Worm (Caenorhabditis elegans) whole organism, dauer: Measurements from ENCODE around the gene cdh-12.

Experiments
- unc-62 ChIP-seq: sonication (generic microtip); optimal IDR thresholded peaks from 2 replicates; lab custom pipeline; 2017; ENCODE audit warnings: missing biosample characterization, missing genetic modification reagents, missing genetic modification characterization

cdh-12 gene

DNA sequence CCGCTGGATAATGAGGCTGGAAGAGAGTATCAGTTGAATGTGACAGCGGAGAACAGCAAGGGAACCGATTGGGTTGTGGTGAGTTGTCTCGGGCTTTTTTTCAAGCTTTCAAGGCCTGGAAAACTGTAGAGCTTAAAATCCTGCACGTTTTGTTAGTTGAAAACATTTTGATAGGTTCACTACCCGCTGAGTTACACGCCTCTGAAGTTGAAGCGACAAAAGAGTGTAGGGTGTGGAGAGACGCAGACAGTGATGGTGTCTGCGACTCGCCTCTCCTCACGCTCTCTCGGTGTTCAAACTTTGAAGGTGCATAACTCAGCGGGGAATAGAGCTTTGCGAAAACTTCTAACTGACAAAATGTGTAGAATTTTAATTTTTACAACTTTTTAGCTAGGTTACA, 21.5 kb downstream of the cdh-12 start:
- TF ChIP-seq unc-62: no peak

DNA sequence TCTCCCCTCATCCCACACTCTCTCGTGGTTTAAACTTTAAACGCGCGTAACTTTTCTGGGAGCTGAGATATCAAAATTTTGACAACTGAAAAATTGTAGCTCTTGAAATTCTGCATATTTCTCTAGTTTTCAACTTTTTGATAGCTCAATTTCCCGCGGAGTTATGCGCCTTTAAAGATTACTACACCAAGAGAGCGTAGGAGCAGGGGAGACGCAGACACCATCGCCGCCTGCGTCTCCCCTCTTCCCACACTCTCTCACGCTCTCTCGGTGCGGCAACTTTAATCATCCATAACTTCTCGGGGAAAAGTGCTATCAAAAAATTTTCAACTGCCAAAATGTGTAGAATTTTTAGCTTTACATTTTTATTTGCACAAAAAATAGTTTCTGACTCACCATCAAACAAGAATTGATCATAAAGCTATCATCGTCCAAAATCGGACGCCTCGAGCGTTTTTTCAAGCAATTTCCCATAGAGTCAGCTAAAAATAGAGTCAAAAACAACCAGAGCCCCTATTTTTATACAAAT, 24.3 kb downstream of the cdh-12 start, which contains the start of gene eak-3:
Gene eak-3, minus strand, starts transcription at position 479 of the 529 bp plus-strand sequence.
- no peak for TF ChIP-seq unc-62

DNA sequence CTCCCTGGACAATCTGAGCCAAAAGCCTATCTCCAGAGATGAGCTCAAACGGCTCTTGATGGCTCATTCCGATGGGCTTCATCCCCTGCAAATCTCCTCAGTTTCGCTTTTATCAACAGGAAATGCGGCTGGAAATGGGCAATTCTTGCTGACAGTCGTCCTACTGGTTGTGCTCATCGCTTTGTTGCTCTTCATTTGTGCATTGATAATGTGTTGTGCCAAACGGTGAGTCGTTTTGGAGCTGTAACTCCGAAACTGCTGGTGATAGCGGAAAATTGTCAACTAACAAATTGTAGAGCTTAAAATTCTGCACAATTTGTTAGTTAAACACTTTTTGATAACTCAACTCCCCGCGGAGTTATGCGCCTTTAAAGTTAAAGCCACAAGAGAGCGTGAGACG, 27.2 kb downstream of the cdh-12 start:
- TF ChIP-seq unc-62: no peak

DNA sequence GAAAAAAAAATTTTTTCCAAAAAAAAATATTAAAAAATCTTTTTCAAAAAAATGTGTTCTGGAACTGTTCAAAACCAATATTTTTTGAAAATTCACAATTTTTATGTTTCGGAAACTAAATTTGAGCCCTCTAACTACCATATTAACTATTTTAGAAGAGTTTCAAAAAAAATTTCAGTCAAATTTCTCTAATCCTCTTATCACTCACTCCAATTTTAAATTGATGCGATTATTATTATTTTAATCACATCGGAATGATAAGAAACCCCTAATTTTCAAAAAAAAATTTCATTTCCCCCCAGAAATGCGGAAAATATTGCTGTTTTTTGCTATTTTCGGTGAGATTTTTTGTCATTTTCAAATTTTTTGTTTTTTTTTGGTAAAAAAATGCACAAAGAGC, 29.9 kb downstream of the cdh-12 start, which contains the start of gene nspg-8:
Gene nspg-8, plus strand, starts transcription at position 301 of the 400 bp plus-strand sequence.
- no peak for TF ChIP-seq unc-62

DNA sequence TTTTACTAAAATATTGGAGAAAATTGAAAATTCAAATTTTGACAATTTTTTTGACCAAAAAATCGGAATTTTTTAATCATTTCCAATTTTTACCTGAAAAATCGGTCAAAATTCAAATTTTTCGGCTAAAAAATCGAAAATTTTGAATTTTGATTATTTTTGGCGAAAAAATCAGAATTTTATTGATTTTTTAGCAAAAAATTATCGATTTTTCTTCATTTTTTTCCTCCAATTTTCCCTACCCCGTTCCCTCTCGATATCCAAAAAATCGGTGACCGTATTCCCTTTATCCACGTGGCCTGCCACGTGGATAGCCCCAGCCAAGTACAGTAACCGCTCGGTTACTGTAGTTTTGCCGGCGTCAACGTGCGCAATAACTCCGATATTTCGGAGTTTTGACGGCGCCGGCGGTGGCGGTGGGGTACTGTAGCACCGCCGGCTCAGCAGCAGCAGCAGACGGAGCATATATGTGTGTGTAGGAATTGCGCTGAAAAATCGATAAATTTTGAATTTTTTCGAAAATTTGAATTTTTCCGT, 41.5 kb downstream of the cdh-12 start, which contains the start of gene Y119D3B.14:
Gene Y119D3B.14, minus strand, starts transcription at position 487 of the 537 bp plus-strand sequence.
- TF ChIP-seq unc-62: no peak

DNA sequence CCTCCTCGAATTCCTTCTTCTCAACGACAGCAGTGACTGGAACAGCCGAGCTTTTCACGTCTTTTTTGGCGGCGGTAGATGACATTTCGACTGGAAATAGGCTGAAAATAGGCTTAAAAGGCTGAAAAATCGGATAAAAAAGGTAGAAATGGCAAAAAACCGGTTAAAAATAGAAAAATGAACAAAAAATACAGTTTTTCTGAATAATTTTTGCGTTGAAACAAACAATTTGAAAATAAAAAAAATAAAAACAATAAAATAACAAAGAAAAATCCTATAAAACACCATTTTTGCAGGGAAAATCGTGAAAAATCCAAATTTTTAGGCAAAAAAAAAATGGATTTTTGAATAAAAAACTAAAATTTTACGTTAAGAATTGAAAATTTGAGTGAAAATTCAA, 44.3 kb downstream of the cdh-12 start, which contains the start of gene dss-1:
Gene dss-1, minus strand, starts transcription at position 101 of the 400 bp plus-strand sequence.
- TF ChIP-seq unc-62: no peak

DNA sequence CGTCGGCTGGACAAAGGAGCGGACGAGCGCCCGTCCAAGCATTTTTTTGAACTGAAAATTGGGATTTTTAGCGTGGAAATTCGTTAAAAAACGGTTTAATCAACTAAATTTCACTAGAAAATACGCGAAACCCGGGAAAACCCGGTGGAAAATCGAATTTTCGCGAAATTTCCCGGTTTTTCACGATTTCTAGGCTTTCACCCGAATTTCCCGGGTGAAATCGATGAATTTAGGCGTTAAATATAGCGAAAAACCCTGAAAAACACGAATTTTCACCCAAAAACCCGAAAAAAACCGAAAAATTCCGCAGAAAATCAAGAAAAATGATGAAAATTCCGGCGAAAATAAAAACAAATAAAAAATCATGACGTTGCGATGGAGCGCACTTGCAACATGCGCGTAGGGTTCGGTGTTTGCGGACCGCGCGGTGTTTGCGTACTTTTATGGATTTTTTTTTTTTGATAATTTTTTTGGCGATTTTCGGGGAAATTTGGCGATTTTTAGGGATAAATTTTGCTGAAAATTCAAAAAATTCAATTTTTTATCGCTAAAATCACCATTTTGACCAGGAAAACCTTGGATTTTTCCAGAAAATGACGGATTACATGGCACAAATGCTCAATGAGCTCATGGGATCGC, 50.2 kb downstream of the cdh-12 start, which contains the start of the genes mrpl-45 and Y119D3B.12:
Gene mrpl-45, minus strand, starts transcription at position 51 of the 639 bp plus-strand sequence.
Gene Y119D3B.12, plus strand, starts transcription at position 589 of the 639 bp plus-strand sequence.
- TF ChIP-seq unc-62: no peak

DNA sequence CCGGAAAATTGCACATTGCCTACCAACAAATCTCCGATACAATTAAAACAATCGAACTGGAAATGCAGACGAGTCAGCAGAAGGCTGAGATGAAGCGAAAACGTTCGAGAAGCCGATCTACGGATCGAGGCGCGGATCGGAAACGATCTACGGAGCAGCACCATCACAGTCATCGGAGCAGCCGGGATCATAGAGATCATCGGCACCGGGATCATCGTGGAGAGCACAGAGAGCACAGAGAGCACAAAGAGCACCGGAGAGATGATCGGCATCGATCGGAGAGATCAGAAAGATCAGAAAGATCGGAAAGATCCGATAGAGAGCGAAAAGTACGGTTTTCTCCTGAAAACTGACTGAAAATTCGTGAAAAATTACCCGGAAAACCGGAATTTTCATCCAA, 53.6 kb downstream of the cdh-12 start:
- TF ChIP-seq unc-62: no peak

DNA sequence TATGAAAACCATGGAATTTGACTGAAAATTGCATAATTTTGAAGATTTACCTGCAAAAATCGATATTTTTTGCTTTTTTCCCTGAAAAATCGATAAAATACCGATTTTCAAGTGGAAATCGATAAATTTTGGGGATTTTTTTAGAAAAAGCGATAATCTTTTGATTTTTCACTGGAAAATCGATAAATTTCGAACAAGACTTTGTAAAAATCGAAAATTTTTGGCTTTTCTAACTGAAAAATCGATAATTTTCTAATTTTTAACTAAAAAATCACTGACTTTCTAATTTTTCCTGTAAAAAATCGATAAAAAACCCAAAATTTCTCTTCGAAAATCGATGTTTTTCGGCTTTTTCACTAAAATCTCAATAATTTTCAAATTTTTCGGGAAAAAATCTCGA, 54.5 kb downstream of the cdh-12 start:
- no peak for TF ChIP-seq unc-62

DNA sequence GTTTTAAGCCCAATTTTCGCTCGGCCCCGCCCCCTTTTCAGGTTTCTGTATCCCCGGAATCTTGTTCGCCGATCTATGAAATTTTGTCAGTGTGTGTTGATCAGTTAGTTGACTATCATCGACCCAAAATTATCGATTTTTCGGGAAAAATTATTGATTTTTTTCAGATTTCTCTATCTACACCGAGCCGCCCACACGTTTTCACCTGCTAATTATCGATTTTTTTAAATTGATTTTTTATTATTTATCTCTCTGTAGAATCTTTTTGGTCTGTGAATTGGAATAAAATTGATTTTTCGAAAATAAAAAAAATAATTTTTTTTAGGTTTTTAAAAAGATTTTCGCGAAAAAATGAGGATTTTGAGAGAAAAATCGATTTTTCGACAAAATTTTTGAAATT, 55.2 kb downstream of the cdh-12 start:
- TF ChIP-seq unc-62: no peak

DNA sequence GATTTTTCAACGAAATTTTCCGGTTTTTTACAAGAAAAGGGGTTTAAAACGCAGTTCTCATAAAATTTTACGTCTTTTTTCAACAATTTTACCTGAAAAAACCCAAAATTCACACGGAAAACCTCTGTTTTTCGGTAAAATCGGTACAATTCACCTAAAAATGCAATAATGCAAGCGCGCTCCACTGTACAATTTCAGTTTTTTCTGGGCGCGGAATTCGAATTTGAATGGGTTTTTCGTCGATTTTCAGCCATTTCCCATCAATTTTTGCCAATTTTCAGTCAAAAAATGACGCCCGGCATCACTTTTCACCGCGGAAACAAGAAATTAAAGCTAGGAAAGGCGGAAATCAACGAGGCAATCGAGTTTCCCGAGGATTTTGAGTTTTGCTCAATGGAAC, 56.0 kb downstream of the cdh-12 start, which contains the start of gene orc-3:
Gene orc-3, plus strand, starts transcription at position 282 of the 400 bp plus-strand sequence.
- TF ChIP-seq unc-62: no peak

DNA sequence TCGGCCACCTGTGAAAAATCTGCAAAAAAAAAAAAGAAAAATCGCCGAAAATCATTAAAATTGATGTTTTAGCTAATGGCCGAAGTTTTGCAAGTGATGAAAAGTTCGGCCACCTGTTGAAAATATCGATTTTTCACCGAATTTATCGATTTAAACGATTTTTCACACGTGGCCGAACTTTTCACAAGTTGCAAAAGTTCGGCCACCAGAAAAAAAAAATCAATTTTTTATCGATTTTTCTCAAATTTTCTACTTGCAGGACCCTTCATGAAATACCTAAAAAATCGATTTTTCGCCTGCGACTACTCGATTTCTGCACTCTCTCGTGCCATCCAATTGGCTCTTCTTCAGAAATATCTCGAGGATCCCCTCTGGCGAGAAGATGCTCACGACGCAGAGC, 58.8 kb downstream of the cdh-12 start:
- TF ChIP-seq unc-62: no peak

DNA sequence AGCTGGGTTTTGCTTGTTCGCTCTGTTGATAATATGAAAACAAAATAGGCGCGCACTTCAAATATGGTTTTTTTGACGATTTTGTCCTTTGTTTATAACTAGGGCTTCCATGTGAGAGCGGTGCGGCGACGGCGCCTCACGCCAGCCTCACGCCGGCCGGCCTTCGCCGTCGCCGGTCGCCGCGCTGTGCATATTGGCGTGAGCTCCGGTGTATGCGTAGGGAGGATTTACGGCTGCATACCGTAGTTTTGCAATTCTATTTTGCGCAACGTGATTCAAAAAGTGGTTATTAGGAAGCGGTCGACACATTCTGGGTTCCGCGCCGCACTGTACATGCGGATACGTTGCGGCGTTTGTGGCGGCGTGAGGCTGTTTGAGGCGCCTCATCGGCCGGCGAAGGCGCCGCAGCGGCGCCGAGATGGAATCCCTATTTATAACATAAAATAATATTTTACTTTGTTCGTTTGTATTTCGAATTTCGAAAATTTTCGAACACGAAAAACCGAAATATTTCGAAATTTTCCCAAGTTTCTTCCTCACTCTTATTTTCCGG, 62.4 kb downstream of the cdh-12 start:
- no peak for TF ChIP-seq unc-62

DNA sequence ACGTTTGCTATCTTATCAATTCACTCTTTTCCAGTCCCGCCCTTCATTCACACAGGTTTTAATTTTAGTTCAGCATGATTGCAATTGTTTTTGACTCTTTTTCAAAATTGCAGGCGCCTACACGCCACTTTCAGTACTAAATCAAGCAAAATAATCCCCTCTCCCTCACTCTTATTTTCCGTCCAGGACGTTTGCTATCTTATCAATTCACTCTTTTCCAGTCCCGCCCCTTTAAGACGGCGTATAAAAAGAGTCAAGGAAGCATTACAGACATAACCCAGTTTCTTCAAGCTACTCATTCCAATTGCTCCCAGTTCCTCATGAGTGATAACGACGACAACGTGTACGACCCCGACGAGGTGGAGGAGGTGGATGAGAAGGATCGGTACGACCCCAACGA, 62.8 kb downstream of the cdh-12 start, which contains the start of gene Y119D3B.21:
Gene Y119D3B.21, plus strand, starts transcription at position 321 of the 400 bp plus-strand sequence.
- no peak for TF ChIP-seq unc-62

DNA sequence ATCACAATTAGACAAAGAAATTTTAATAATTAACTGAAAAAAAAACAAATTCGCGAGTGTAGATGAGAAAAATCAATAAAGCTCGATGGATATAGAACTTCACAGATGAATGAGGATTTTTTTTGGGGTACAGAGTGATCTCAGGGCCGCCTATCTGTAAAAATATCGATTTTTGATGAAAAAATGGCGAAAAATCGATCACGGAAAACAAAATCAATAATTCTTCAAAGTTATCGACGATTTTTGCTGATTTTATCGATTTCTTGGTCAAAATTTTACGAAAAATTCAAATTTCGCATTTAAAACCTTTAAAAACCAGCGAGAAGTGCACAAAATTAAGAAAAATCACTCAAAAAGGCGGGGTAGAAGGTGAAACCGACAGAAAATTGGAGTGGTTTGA, 64.3 kb downstream of the cdh-12 start:
- TF ChIP-seq unc-62: no peak

DNA sequence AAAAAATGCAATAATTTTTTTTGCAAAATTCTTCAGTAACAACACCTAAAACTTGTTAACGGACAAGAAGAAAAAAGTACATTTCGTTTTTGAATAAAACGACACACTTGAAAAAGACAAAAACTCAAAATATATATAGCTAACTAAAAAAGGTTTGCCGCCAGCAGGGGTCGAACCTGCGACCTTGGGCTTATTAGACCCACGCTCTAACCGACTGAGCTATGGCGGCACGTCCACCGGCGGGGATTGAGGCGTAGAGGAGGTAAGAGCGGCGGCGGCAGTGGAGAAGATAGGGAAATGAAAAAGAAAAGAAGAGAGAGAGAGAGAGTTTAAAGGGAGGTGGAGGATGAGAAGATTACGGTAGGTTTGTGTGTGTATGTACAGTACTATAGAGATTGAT, 66.4 kb downstream of the cdh-12 start:
- no peak for TF ChIP-seq unc-62

DNA sequence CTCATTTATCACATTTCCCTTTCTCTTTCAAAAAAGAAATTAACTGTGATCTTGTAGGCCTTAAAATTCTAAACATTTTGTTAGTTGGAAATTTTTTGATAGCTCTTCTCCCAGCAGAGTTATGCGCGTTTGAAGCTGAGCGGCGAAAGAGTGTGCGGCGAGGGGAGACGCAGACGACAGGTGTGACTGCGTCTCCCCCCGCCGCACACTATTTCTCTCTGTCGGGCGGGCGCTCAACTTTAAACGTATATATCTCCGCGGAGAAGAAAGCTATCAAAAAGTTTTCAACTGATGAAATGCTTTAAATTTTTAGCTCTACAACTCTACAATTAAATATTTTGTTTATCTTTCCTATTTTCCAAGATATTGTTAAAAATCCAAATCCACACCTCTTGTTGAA, 67.2 kb downstream of the cdh-12 start:
- no peak for TF ChIP-seq unc-62
